Worm (Caenorhabditis elegans) whole organism, L1 larva: Measurements from ENCODE around the gene F14D7.1.
A peak's percentile ranks its signal among the peaks of the same experiment; 100 is the strongest.

Experiments used
- alr-1 ChIP-seq: fragments of 200-800 bp; sonication (Bioruptor generic); optimal IDR thresholded peaks from 2 replicates; lab custom pipeline; 2018; ENCODE audit warnings: borderline replicate concordance, mild to moderate bottlenecking, missing genetic modification characterization, missing compliant biosample characterization
- aly-2 ChIP-seq: fragments of 150-350 bp; optimal IDR thresholded peaks from 2 replicates; lab custom pipeline; 2014; ENCODE audit warnings: missing biosample characterization, missing genetic modification characterization
- ces-1 ChIP-seq: fragments of 150-350 bp; optimal IDR thresholded peaks from 2 replicates; lab custom pipeline; 2014; ENCODE audit warnings: missing biosample characterization, missing genetic modification reagents, missing genetic modification characterization
- efl-1 ChIP-seq, 4 experiments: fragments of 150-350 bp; optimal IDR thresholded peaks in 3 of 4; peaks in 1 of 4; 1 replicate in 1 of 4; 2 replicates in 3 of 4; lab custom pipeline; 2014; ENCODE audit warnings: missing biosample characterization in 2 of 4, missing genetic modification characterization in 2 of 4, missing genetic modification reagents in 2 of 4
- lin-35 ChIP-seq, 2 experiments: fragments of 150-350 bp; optimal IDR thresholded peaks; 2 replicates each; lab custom pipeline; 2014; ENCODE audit warnings: missing biosample characterization in 2 of 2, missing genetic modification characterization in 2 of 2, missing genetic modification reagents in 2 of 2
- lin-39 ChIP-seq: fragments of 150-350 bp; optimal IDR thresholded peaks from 2 replicates; lab custom pipeline; 2014; ENCODE audit warnings: missing biosample characterization, missing genetic modification reagents, missing genetic modification characterization
- nhr-76 ChIP-seq: sonication (generic microtip); optimal IDR thresholded peaks from 2 replicates; lab custom pipeline; 2017; ENCODE audit warnings: missing biosample characterization, missing genetic modification characterization
- nhr-84 ChIP-seq: sonication (generic microtip); optimal IDR thresholded peaks from 2 replicates; lab custom pipeline; 2017; ENCODE audit warnings: missing biosample characterization, missing genetic modification characterization
- nhr-85 ChIP-seq: sonication (generic microtip); peaks from one replicate; lab custom pipeline; 2016; ENCODE audit warnings: missing genetic modification characterization, inconsistent platforms, missing compliant biosample characterization
- pax-3 ChIP-seq: fragments of 200-800 bp; sonication (Bioruptor generic); optimal IDR thresholded peaks from 2 replicates; lab custom pipeline; 2018; ENCODE audit warnings: mild to moderate bottlenecking, missing genetic modification characterization, moderate library complexity, missing compliant biosample characterization
- snpc-4 ChIP-seq: fragments of 150-350 bp; optimal IDR thresholded peaks from 2 replicates; lab custom pipeline; 2014; ENCODE audit warnings: missing biosample characterization, missing genetic modification characterization
- unc-130 ChIP-seq: fragments of 150-350 bp; optimal IDR thresholded peaks from 2 replicates; lab custom pipeline; 2017; ENCODE audit warnings: missing biosample characterization, missing genetic modification characterization, inconsistent platforms
- unc-62 ChIP-seq: fragments of 150-350 bp; optimal IDR thresholded peaks from 2 replicates; lab custom pipeline; 2014; ENCODE audit warnings: missing biosample characterization, missing genetic modification reagents, missing genetic modification characterization

DNA sequence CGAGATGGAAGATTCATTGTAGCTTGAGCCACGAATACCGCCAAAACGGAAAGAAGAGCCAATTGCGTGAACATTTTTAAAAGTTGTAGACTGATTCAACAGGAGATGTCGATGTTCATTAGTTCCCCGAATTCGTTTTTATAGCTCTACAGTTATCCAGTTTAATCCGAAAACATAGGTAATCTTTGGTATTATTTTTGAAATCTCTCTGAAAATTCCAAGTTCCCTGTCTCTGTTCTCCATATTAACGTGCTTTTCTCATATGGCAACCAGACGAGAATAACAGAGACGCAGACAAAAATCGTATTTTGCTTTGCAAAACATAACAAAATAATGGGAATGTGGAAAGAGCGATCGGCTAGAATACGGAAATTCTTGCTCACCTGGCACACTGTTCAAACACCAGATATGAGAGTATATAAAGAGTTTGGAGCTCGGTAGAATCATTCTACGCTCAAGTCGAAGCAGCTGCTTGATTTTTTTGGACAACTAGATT, 10.4 kb upstream of the F14D7.1 start, which contains the start of the genes spig-3 and F14D7.12:
- TF ChIP-seq unc-62 (no peak), lin-35 (GFP tag; optimal IDR thresholded peaks at IDR 0.05; lab: Kevin White, UChicago) (no peak), unc-130 (tag; lab: Kevin White, UChicago) (no peak), nhr-76 (tag; lab: Kevin White, UChicago) (no peak), snpc-4 (tag; lab: Kevin White, UChicago) (no peak), nhr-85 (no peak), efl-1 (optimal IDR thresholded peaks at IDR 0.05; lab: Kevin White, UChicago) (no peak), efl-1 (GFP tag; optimal IDR thresholded peaks at IDR 0.05 in 1 of 2; lab: Kevin White, UChicago) (peak in 1 of 2 experiments; percentile 49), nhr-84 (tag; lab: Kevin White, UChicago) (no peak), lin-39 (no peak), ces-1 (GFP tag; lab: Kevin White, UChicago) (no peak), pax-3 (no peak), alr-1 (no peak), aly-2 (tag; lab: Kevin White, UChicago) (no peak)
